Worm (Caenorhabditis elegans) whole organism, L1 larva: ENCODE measurements around the gene prx-12.

Source experiments
- ceh-90 ChIP-seq: sonication (generic microtip); optimal IDR thresholded peaks from 2 replicates; lab custom pipeline; 2016; ENCODE audit warnings: missing genetic modification characterization, missing compliant biosample characterization
- egl-13 ChIP-seq: sonication (generic microtip); optimal IDR thresholded peaks from 2 replicates; lab custom pipeline; 2016; ENCODE audit warnings: missing genotype, missing genetic modification reagents, missing genetic modification characterization, missing compliant biosample characterization
- nhr-12 ChIP-seq: sonication (generic microtip); optimal IDR thresholded peaks from 2 replicates; lab custom pipeline; 2017; ENCODE audit warnings: missing biosample characterization, missing genetic modification characterization
- nhr-237 ChIP-seq: fragments of 150-350 bp; optimal IDR thresholded peaks from 2 replicates; lab custom pipeline; 2014; ENCODE audit warnings: missing biosample characterization, missing genetic modification characterization
- nhr-77 ChIP-seq: fragments of 150-350 bp; optimal IDR thresholded peaks from 2 replicates; lab custom pipeline; 2014; ENCODE audit warnings: missing biosample characterization, missing genetic modification characterization
- pqm-1 ChIP-seq: sonication (generic microtip); optimal IDR thresholded peaks from 3 replicates; lab custom pipeline; 2017; ENCODE audit warnings: missing biosample characterization, missing genetic modification characterization
- tlp-1 ChIP-seq: fragments of 150-350 bp; optimal IDR thresholded peaks from 2 replicates; lab custom pipeline; 2014; ENCODE audit warnings: missing biosample characterization, missing genetic modification characterization
- unc-62 ChIP-seq: fragments of 150-350 bp; optimal IDR thresholded peaks from 2 replicates; lab custom pipeline; 2014; ENCODE audit warnings: missing biosample characterization, missing genetic modification reagents, missing genetic modification characterization
- ztf-11 ChIP-seq, 2 experiments: sonication (generic microtip); optimal IDR thresholded peaks; 2 replicates each; lab custom pipeline; 2016 to 2017; ENCODE audit warnings: missing genetic modification characterization in 2 of 2, missing biosample characterization in 1 of 2, missing compliant biosample characterization in 1 of 2

DNA sequence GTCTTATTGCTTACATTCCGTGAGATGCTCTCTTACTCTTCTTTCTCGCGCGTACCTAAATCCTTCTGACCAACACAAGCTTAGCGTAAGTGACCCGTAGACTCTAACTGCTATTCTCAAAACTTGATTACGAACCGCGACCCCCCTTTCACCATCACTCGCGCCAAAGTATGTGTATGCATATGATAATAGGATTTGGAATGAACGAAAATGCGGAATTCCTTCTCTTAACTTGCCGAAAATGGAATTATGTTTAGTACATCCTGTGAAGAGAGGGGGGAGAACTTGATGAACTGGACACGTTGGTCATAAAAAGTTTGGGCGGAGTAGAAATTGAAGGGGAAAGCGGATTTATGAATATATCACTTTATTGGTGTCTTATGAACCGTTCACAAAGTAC lies 6.2 kb upstream of the prx-12 start:
- no peak for TF ChIP-seq nhr-12 (tag; lab: Kevin White, UChicago)
- no peak for TF ChIP-seq unc-62
- no peak for TF ChIP-seq pqm-1
- no peak for TF ChIP-seq ceh-90 (tag; lab: Kevin White, UChicago)
- no peak for TF ChIP-seq tlp-1 (tag; lab: Kevin White, UChicago)
- TF ChIP-seq nhr-237 (tag; lab: Kevin White, UChicago): no peak
- no peak for TF ChIP-seq nhr-77 (tag; lab: Kevin White, UChicago)
- TF ChIP-seq egl-13: no peak
- no peak for TF ChIP-seq ztf-11 (tag; optimal IDR thresholded peaks at IDR 0.05; lab: Kevin White, UChicago)
